Fruit fly (Drosophila melanogaster) whole organism, prepupa: ENCODE results near the gene CG2767.

Experiments used
- CG10631 ChIP-seq: fragments of 200-800 bp; sonication (Bioruptor generic); optimal IDR thresholded peaks from 2 replicates; lab custom pipeline; 2016; ENCODE audit warnings: missing biosample characterization, missing genetic modification characterization
- CG10669 ChIP-seq: fragments of 200-800 bp; sonication (Bioruptor generic); optimal IDR thresholded peaks from 3 replicates; lab custom pipeline; 2018; ENCODE audit warnings: missing biosample characterization, mild to moderate bottlenecking, missing genetic modification characterization, moderate library complexity
- CG11294 ChIP-seq: fragments of 200-800 bp; sonication (Bioruptor generic); IDR thresholded peaks from 2 replicates; pipeline ENCODE4 v1.3.6; 2022; ENCODE audit warnings: missing biosample characterization, missing genetic modification characterization
- CG11762 ChIP-seq: fragments of 200-800 bp; sonication (Bioruptor generic); optimal IDR thresholded peaks from 3 replicates; lab custom pipeline; 2016; ENCODE audit warnings: missing biosample characterization, missing genetic modification characterization; ENCODE audit not compliant: insufficient read depth
- CG15336 ChIP-seq: fragments of 200-800 bp; sonication (Bioruptor generic); IDR thresholded peaks from 2 replicates; pipeline ENCODE4 v1.3.6; 2022; ENCODE audit warnings: missing biosample characterization, missing genetic modification characterization
- CG1621 ChIP-seq: fragments of 200-800 bp; sonication (Bioruptor generic); optimal IDR thresholded peaks from 3 replicates; lab custom pipeline; 2018; ENCODE audit warnings: missing biosample characterization, mild to moderate bottlenecking, missing genetic modification characterization
- CG16779 ChIP-seq: fragments of 200-800 bp; sonication (Bioruptor generic); optimal IDR thresholded peaks from 3 replicates; lab custom pipeline; 2017; ENCODE audit warnings: missing biosample characterization, mild to moderate bottlenecking, missing genetic modification characterization
- CG3032 ChIP-seq: fragments of 200-800 bp; optimal IDR thresholded peaks from 2 replicates; lab custom pipeline; 2019; ENCODE audit warnings: missing biosample characterization, mild to moderate bottlenecking, missing genetic modification characterization, moderate library complexity
- CG32006 ChIP-seq: fragments of 200-800 bp; sonication (Bioruptor generic); optimal IDR thresholded peaks from 3 replicates; lab custom pipeline; 2017; ENCODE audit warnings: missing biosample characterization, mild to moderate bottlenecking, missing genetic modification characterization
- CG34406 ChIP-seq: fragments of 200-800 bp; sonication (Bioruptor generic); optimal IDR thresholded peaks from 3 replicates; lab custom pipeline; 2016; ENCODE audit warnings: missing biosample characterization, missing genetic modification characterization
- CG3919 ChIP-seq: fragments of 200-800 bp; sonication (Bioruptor generic); optimal IDR thresholded peaks from 3 replicates; lab custom pipeline; 2016; ENCODE audit warnings: missing biosample characterization, missing genetic modification characterization
- CG4318 ChIP-seq: fragments of 200-800 bp; sonication (Bioruptor generic); optimal IDR thresholded peaks from 3 replicates; lab custom pipeline; 2017; ENCODE audit warnings: missing biosample characterization, mild to moderate bottlenecking, missing genetic modification characterization
- CG6163 ChIP-seq: fragments of 200-800 bp; sonication (Bioruptor generic); IDR thresholded peaks from 3 replicates; pipeline ENCODE4 v1.3.6; 2022; ENCODE audit warnings: missing biosample characterization, missing genetic modification characterization
- CG6276 ChIP-seq: fragments of 200-800 bp; sonication (Bioruptor generic); optimal IDR thresholded peaks from 2 replicates; lab custom pipeline; 2017; ENCODE audit warnings: missing biosample characterization, mild to moderate bottlenecking, missing genetic modification characterization
- CG6792 ChIP-seq: fragments of 200-800 bp; sonication (Bioruptor generic); optimal IDR thresholded peaks from 3 replicates; lab custom pipeline; 2016; ENCODE audit warnings: missing biosample characterization, missing genetic modification characterization
- CG6808 ChIP-seq: fragments of 200-800 bp; sonication (Bioruptor generic); optimal IDR thresholded peaks from 3 replicates; lab custom pipeline; 2017; ENCODE audit warnings: missing biosample characterization, missing genetic modification characterization, mild to moderate bottlenecking, moderate library complexity, missing genetic modification reagents
- CG6854 ChIP-seq: fragments of 200-800 bp; sonication (Bioruptor generic); optimal IDR thresholded peaks from 2 replicates; lab custom pipeline; 2017; ENCODE audit warnings: missing biosample characterization, mild to moderate bottlenecking, missing genetic modification characterization
- CG7368 ChIP-seq: fragments of 200-800 bp; sonication (Bioruptor generic); optimal IDR thresholded peaks from 3 replicates; lab custom pipeline; 2016; ENCODE audit warnings: missing biosample characterization, missing genetic modification characterization
- CG8119 ChIP-seq: fragments of 200-800 bp; sonication (Bioruptor generic); IDR thresholded peaks from 3 replicates; pipeline ENCODE4 v1.3.6; 2022; ENCODE audit warnings: missing biosample characterization, missing genetic modification characterization
- CG8319 ChIP-seq: fragments of 200-800 bp; sonication (Bioruptor generic); optimal IDR thresholded peaks from 3 replicates; lab custom pipeline; 2016; ENCODE audit warnings: missing biosample characterization, missing genetic modification characterization
- CG8632 ChIP-seq: fragments of 200-800 bp; sonication (Bioruptor generic); optimal IDR thresholded peaks from 3 replicates; lab custom pipeline; 2016; ENCODE audit warnings: missing biosample characterization, missing genetic modification characterization
- CG9139 ChIP-seq: fragments of 200-800 bp; sonication (Bioruptor generic); optimal IDR thresholded peaks from 3 replicates; lab custom pipeline; 2017; ENCODE audit warnings: missing biosample characterization, mild to moderate bottlenecking, missing genetic modification characterization
- Eip75B ChIP-seq: fragments of 200-800 bp; sonication (Bioruptor generic); optimal IDR thresholded peaks from 3 replicates; lab custom pipeline; 2016; ENCODE audit warnings: missing biosample characterization, missing genetic modification characterization
- Eip78C ChIP-seq: fragments of 200-800 bp; sonication (Bioruptor generic); peaks from one replicate; lab custom pipeline; 2016; ENCODE audit warnings: missing biosample characterization, missing genetic modification characterization
- Eip93F ChIP-seq: fragments of 200-800 bp; sonication (Bioruptor generic); optimal IDR thresholded peaks from 2 replicates; lab custom pipeline; 2016; ENCODE audit warnings: missing biosample characterization, mild to moderate bottlenecking, missing genetic modification characterization
- Ets21C ChIP-seq: fragments of 200-800 bp; sonication (Bioruptor generic); optimal IDR thresholded peaks from 3 replicates; lab custom pipeline; 2016; ENCODE audit warnings: missing biosample characterization, missing genetic modification characterization
- Gug ChIP-seq: fragments of 200-800 bp; sonication (Bioruptor generic); IDR thresholded peaks from 2 replicates; pipeline ENCODE4 v1.3.6; 2022; ENCODE audit warnings: missing biosample characterization, missing genetic modification characterization
- Hr38 ChIP-seq: sonication (Bioruptor generic); optimal IDR thresholded peaks from 2 replicates; lab custom pipeline; 2016; ENCODE audit warnings: missing biosample characterization, missing genetic modification characterization
- Hr39 ChIP-seq: fragments of 200-800 bp; sonication (Bioruptor generic); optimal IDR thresholded peaks from 2 replicates; lab custom pipeline; 2016; ENCODE audit warnings: missing biosample characterization, missing genetic modification characterization
- Hr4 ChIP-seq: fragments of 200-800 bp; sonication (Bioruptor generic); optimal IDR thresholded peaks from 3 replicates; lab custom pipeline; 2016; ENCODE audit warnings: missing biosample characterization, missing genetic modification characterization
- Lpt ChIP-seq: fragments of 200-800 bp; sonication (Bioruptor generic); optimal IDR thresholded peaks from 3 replicates; lab custom pipeline; 2016; ENCODE audit warnings: missing biosample characterization, missing genetic modification characterization
- Met ChIP-seq: fragments of 200-800 bp; sonication (Bioruptor generic); optimal IDR thresholded peaks from 3 replicates; lab custom pipeline; 2016; ENCODE audit warnings: missing biosample characterization, missing genetic modification characterization
- Sox102F ChIP-seq: fragments of 200-800 bp; sonication (Bioruptor generic); optimal IDR thresholded peaks from 2 replicates; lab custom pipeline; 2016; ENCODE audit warnings: missing biosample characterization, mild to moderate bottlenecking, missing genetic modification characterization
- Sox14 ChIP-seq: fragments of 200-800 bp; sonication (Bioruptor generic); optimal IDR thresholded peaks from 3 replicates; lab custom pipeline; 2016; ENCODE audit warnings: missing biosample characterization, missing genetic modification characterization
- Sox15 ChIP-seq: fragments of 200-800 bp; sonication (Bioruptor generic); optimal IDR thresholded peaks from 3 replicates; lab custom pipeline; 2016; ENCODE audit warnings: missing biosample characterization, missing genetic modification characterization
- achi ChIP-seq: fragments of 200-800 bp; sonication (Bioruptor generic); optimal IDR thresholded peaks from 3 replicates; lab custom pipeline; 2016; ENCODE audit warnings: missing biosample characterization, missing genetic modification characterization
- acj6 ChIP-seq: fragments of 200-800 bp; sonication (Bioruptor generic); optimal IDR thresholded peaks from 3 replicates; lab custom pipeline; 2016; ENCODE audit warnings: missing biosample characterization, missing genetic modification characterization
- cyc ChIP-seq: fragments of 200-800 bp; sonication (Bioruptor generic); optimal IDR thresholded peaks from 3 replicates; lab custom pipeline; 2016; ENCODE audit warnings: missing biosample characterization, missing genetic modification characterization
- dac ChIP-seq: fragments of 200-800 bp; sonication (Bioruptor generic); optimal IDR thresholded peaks from 2 replicates; lab custom pipeline; 2017; ENCODE audit warnings: missing biosample characterization, mild to moderate bottlenecking, missing genetic modification characterization
- dsx ChIP-seq: fragments of 200-800 bp; optimal IDR thresholded peaks from 3 replicates; lab custom pipeline; 2019; ENCODE audit warnings: missing biosample characterization, mild to moderate bottlenecking, missing genetic modification characterization, moderate library complexity; ENCODE audit not compliant: poor library complexity, severe bottlenecking
- eg ChIP-seq: fragments of 200-800 bp; sonication (Bioruptor generic); IDR thresholded peaks from 3 replicates; pipeline ENCODE4 v1.3.6; 2022; ENCODE audit warnings: missing biosample characterization, missing genetic modification characterization
- esn ChIP-seq: fragments of 200-800 bp; sonication (Bioruptor generic); optimal IDR thresholded peaks from 2 replicates; lab custom pipeline; 2016; ENCODE audit warnings: missing biosample characterization, mild to moderate bottlenecking, missing genetic modification characterization, moderate library complexity
- fd85E ChIP-seq: fragments of 200-800 bp; sonication (Bioruptor generic); optimal IDR thresholded peaks from 3 replicates; lab custom pipeline; 2016; ENCODE audit warnings: missing biosample characterization, missing genetic modification characterization
- fkh ChIP-seq: fragments of 200-800 bp; sonication (Bioruptor generic); optimal IDR thresholded peaks from 3 replicates; lab custom pipeline; 2017; ENCODE audit warnings: missing biosample characterization, mild to moderate bottlenecking, missing genetic modification characterization, moderate library complexity
- lz ChIP-seq: fragments of 200-800 bp; sonication (Bioruptor generic); optimal IDR thresholded peaks from 3 replicates; lab custom pipeline; 2016; ENCODE audit warnings: missing biosample characterization, missing genetic modification characterization
- net ChIP-seq: fragments of 200-800 bp; sonication (Bioruptor generic); optimal IDR thresholded peaks from 3 replicates; lab custom pipeline; 2016; ENCODE audit warnings: missing biosample characterization, missing genetic modification characterization
- pdm3 ChIP-seq: fragments of 200-800 bp; sonication (Bioruptor generic); optimal IDR thresholded peaks from 3 replicates; lab custom pipeline; 2016; ENCODE audit warnings: missing biosample characterization, missing genetic modification characterization
- salr ChIP-seq, 2 experiments: fragments of 200-800 bp; sonication (Bioruptor generic); optimal IDR thresholded peaks; 3 replicates each; lab custom pipeline; 2016 to 2018; ENCODE audit warnings: missing biosample characterization in 2 of 2, missing genetic modification characterization in 2 of 2, mild to moderate bottlenecking in 1 of 2
- spab ChIP-seq: fragments of 200-800 bp; sonication (Bioruptor generic); optimal IDR thresholded peaks from 2 replicates; lab custom pipeline; 2017; ENCODE audit warnings: missing biosample characterization, mild to moderate bottlenecking, missing genetic modification characterization, missing genetic modification reagents
- ss ChIP-seq, 2 experiments: fragments of 200-800 bp; sonication (Bioruptor generic); optimal IDR thresholded peaks; 2 replicates in 1 of 2; 3 replicates in 1 of 2; lab custom pipeline; 2017 to 2018; ENCODE audit warnings: mild to moderate bottlenecking in 2 of 2, missing biosample characterization in 2 of 2, missing genetic modification characterization in 2 of 2, moderate library complexity in 1 of 2
- svp ChIP-seq: fragments of 200-800 bp; sonication (Bioruptor generic); peaks from one replicate; lab custom pipeline; 2016; ENCODE audit warnings: missing biosample characterization, missing genetic modification characterization
- topi ChIP-seq: fragments of 200-800 bp; sonication (Bioruptor generic); optimal IDR thresholded peaks from 3 replicates; lab custom pipeline; 2016; ENCODE audit warnings: missing biosample characterization, missing genetic modification characterization

The CG2767 gene

DNA sequence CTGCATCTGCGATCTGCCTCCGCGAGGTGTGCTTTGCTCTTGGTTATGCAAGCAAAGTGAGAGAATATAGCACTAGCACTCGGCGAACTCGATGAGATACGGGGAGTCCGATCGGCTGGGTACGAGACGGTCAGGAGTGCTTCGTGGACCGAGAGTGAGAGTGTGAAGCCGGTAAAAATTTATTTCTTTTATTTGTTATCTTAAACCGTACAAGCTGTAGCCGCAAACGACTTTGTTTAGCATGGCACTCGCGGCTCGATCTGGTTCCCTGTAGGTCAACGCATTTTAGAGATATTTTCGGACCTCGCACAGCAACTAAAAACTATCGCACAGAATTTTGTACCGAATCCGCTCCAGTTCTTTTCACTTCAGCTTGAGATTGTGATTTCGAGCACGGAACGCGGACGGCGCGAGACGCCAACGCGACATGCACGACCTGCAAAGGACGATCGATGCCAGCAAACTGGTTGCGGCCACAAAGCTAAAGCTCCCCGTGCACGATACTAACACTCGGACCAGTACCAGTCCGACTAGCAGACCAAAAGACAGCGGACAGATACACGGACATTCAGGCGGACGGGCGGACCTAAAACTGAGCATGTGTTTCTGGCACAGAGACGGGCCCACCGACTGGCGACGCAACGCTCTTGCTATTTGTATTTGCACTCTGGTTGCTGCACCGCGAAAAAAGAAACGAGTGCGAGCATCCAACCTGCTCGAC, 41.2 kb downstream of the CG2767 start:
- TF ChIP-seq Eip93F (GFP tag; lab: Kevin White, UChicago) = no peak
- TF ChIP-seq CG6792 (GFP tag; lab: Kevin White, UChicago) = no peak
- TF ChIP-seq CG10669 (GFP tag; lab: Kevin White, UChicago) = no peak
- TF ChIP-seq CG3919 = no peak
- TF ChIP-seq CG3032 (tag; lab: Kevin White, UChicago) = no peak
- no peak for TF ChIP-seq CG32006 (GFP tag; lab: Kevin White, UChicago)
- no peak; the same call in 1 of the 3 replicates for TF ChIP-seq CG8119 (GFP tag; lab: Robert Waterston, UW)
- TF ChIP-seq Eip75B (GFP tag; lab: Kevin White, UChicago) = peak; percentile 28
- no peak for TF ChIP-seq salr (GFP tag; optimal IDR thresholded peaks at IDR 0.05; lab: Kevin White, UChicago)
- TF ChIP-seq ss (GFP tag; optimal IDR thresholded peaks at IDR 0.05; lab: Kevin White, UChicago) = peak; percentile 13 to 60
- TF ChIP-seq fkh (GFP tag; lab: Kevin White, UChicago) = no peak
- no peak for TF ChIP-seq Sox102F
- no peak for TF ChIP-seq achi (GFP tag; lab: Kevin White, UChicago)
- no peak for TF ChIP-seq Sox15 (GFP tag; lab: Kevin White, UChicago)
- no peak for TF ChIP-seq esn
- TF ChIP-seq CG15336 (GFP tag; lab: Robert Waterston, UW) = peak; percentile 25
- TF ChIP-seq CG6163 (GFP tag; lab: Robert Waterston, UW) = peak; percentile 43; the same call in 2 of the 3 replicates
- no peak for TF ChIP-seq CG7368 (GFP tag; lab: Kevin White, UChicago)
- no peak for TF ChIP-seq acj6 (GFP tag; lab: Kevin White, UChicago)
- no peak for TF ChIP-seq spab (GFP tag; lab: Kevin White, UChicago)
- TF ChIP-seq Ets21C (GFP tag; lab: Kevin White, UChicago) = no peak
- no peak for TF ChIP-seq pdm3 (GFP tag; lab: Kevin White, UChicago)
- TF ChIP-seq CG10631 (GFP tag; lab: Kevin White, UChicago) = no peak
- no peak for TF ChIP-seq CG11762 (GFP tag; lab: Kevin White, UChicago)
- no peak for TF ChIP-seq lz (GFP tag; lab: Kevin White, UChicago)
- no peak for TF ChIP-seq net (GFP tag; lab: Kevin White, UChicago)
- no peak for TF ChIP-seq dac (GFP tag; lab: Kevin White, UChicago)
- no peak for TF ChIP-seq CG6808
- TF ChIP-seq fd85E = no peak
- TF ChIP-seq CG34406 (GFP tag; lab: Kevin White, UChicago) = no peak
- TF ChIP-seq Hr39 (GFP tag; lab: Kevin White, UChicago) = no peak
- TF ChIP-seq dsx (GFP tag; lab: Kevin White, UChicago) = peak; percentile 100
- no peak for TF ChIP-seq cyc (GFP tag; lab: Kevin White, UChicago)
- TF ChIP-seq CG9139 (GFP tag; lab: Kevin White, UChicago) = no peak
- no peak for TF ChIP-seq CG16779 (tag; lab: Kevin White, UChicago)
- TF ChIP-seq Hr4 = no peak
- no peak for TF ChIP-seq CG11294 (GFP tag; lab: Robert Waterston, UW)
- TF ChIP-seq eg = peak; percentile 55; the same call in 2 of the 3 replicates
- no peak for TF ChIP-seq CG6854 (GFP tag; lab: Kevin White, UChicago)
- peak; percentile 16 for TF ChIP-seq Lpt (GFP tag; lab: Kevin White, UChicago)
- TF ChIP-seq Hr38 = no peak
- no peak for TF ChIP-seq Met (GFP tag; lab: Kevin White, UChicago)
- TF ChIP-seq topi (GFP tag; lab: Kevin White, UChicago) = no peak
- peak; percentile 70 for TF ChIP-seq Eip78C
- no peak for TF ChIP-seq Sox14
- TF ChIP-seq svp (GFP tag; lab: Kevin White, UChicago) = peak; percentile 87
- TF ChIP-seq CG8319 (GFP tag; lab: Kevin White, UChicago) = no peak
- TF ChIP-seq CG4318 (GFP tag; lab: Kevin White, UChicago) = no peak
- TF ChIP-seq CG8632 (GFP tag; lab: Kevin White, UChicago) = no peak
- no peak for TF ChIP-seq CG6276 (GFP tag; lab: Kevin White, UChicago)
- peak; percentile 82 for TF ChIP-seq CG1621 (tag; lab: Kevin White, UChicago)
- no peak; the same call in 1 of the 2 replicates for TF ChIP-seq Gug (GFP tag; lab: Robert Waterston, UW)
